Worm (Caenorhabditis elegans) whole organism, L1 larva: Measurements from ENCODE around the gene prx-2.
A peak's percentile ranks its signal among the peaks of the same experiment; 100 is the strongest.

Source experiments
- C04F5.9 ChIP-seq: sonication (generic microtip); optimal IDR thresholded peaks from 2 replicates; lab custom pipeline; 2016; ENCODE audit warnings: missing genetic modification characterization, missing compliant biosample characterization
- C34B4.2 ChIP-seq: sonication (generic microtip); optimal IDR thresholded peaks from 2 replicates; lab custom pipeline; 2017; ENCODE audit warnings: mild to moderate bottlenecking, missing genetic modification characterization, missing compliant biosample characterization
- Y116A8C.19 ChIP-seq: sonication (generic microtip); optimal IDR thresholded peaks from 2 replicates; lab custom pipeline; 2016; ENCODE audit warnings: missing compliant biosample characterization, missing genetic modification characterization, borderline replicate concordance
- aha-1 ChIP-seq: fragments of 150-350 bp; optimal IDR thresholded peaks from 2 replicates; lab custom pipeline; 2014; ENCODE audit warnings: missing biosample characterization, missing genetic modification characterization
- alr-1 ChIP-seq: fragments of 200-800 bp; sonication (Bioruptor generic); optimal IDR thresholded peaks from 2 replicates; lab custom pipeline; 2018; ENCODE audit warnings: borderline replicate concordance, mild to moderate bottlenecking, missing genetic modification characterization, missing compliant biosample characterization
- aly-2 ChIP-seq: fragments of 150-350 bp; optimal IDR thresholded peaks from 2 replicates; lab custom pipeline; 2014; ENCODE audit warnings: missing biosample characterization, missing genetic modification characterization
- ama-1 ChIP-seq: fragments of 150-350 bp; optimal IDR thresholded peaks from 2 replicates; lab custom pipeline; 2014
- ceh-63 ChIP-seq: fragments of 200-800 bp; sonication (Bioruptor generic); optimal IDR thresholded peaks from 2 replicates; lab custom pipeline; 2018; ENCODE audit warnings: mild to moderate bottlenecking, missing genetic modification characterization, missing compliant biosample characterization
- ceh-8 ChIP-seq: fragments of 200-800 bp; sonication (Bioruptor generic); optimal IDR thresholded peaks from 2 replicates; lab custom pipeline; 2018; ENCODE audit warnings: mild to moderate bottlenecking, missing genetic modification characterization, moderate library complexity, missing compliant biosample characterization
- ceh-82 ChIP-seq, 3 experiments: fragments of 150-350 bp in 1 of 3; sonication (generic microtip) in 2 of 3; optimal IDR thresholded peaks; 2 replicates each; lab custom pipeline; 2014 to 2017; ENCODE audit warnings: missing biosample characterization in 3 of 3, missing genetic modification characterization in 3 of 3
- ceh-90 ChIP-seq: sonication (generic microtip); optimal IDR thresholded peaks from 2 replicates; lab custom pipeline; 2016; ENCODE audit warnings: missing genetic modification characterization, missing compliant biosample characterization
- dsc-1 ChIP-seq: sonication (generic microtip); optimal IDR thresholded peaks from 2 replicates; lab custom pipeline; 2016; ENCODE audit warnings: mild to moderate bottlenecking, missing genetic modification characterization, missing compliant biosample characterization
- efl-1 ChIP-seq, 4 experiments: fragments of 150-350 bp; optimal IDR thresholded peaks in 3 of 4; peaks in 1 of 4; 1 replicate in 1 of 4; 2 replicates in 3 of 4; lab custom pipeline; 2014; ENCODE audit warnings: missing biosample characterization in 2 of 4, missing genetic modification characterization in 2 of 4, missing genetic modification reagents in 2 of 4
- elt-2 ChIP-seq: sonication (generic microtip); optimal IDR thresholded peaks from 2 replicates; lab custom pipeline; 2016; ENCODE audit warnings: missing genetic modification characterization, mild to moderate bottlenecking, inconsistent platforms, missing compliant biosample characterization, missing genetic modification reagents
- elt-3 ChIP-seq, 6 experiments: fragments of 150-350 bp in 1 of 6; sonication (generic microtip); optimal IDR thresholded peaks; 2 replicates each; lab custom pipeline; 2017 to 2018; ENCODE audit warnings: missing biosample characterization in 6 of 6, missing genetic modification characterization in 6 of 6, inconsistent platforms in 1 of 6
- ets-5 ChIP-seq: fragments of 200-800 bp; sonication (Bioruptor generic); IDR thresholded peaks from 2 replicates; pipeline ENCODE4 v1.3.6; 2022; ENCODE audit warnings: missing genetic modification characterization, missing compliant biosample characterization
- fkh-4 ChIP-seq: sonication (generic microtip); optimal IDR thresholded peaks from 2 replicates; lab custom pipeline; 2016; ENCODE audit warnings: missing compliant biosample characterization, missing genetic modification characterization, borderline replicate concordance
- fkh-8 ChIP-seq: sonication (generic microtip); optimal IDR thresholded peaks from 2 replicates; lab custom pipeline; 2016; ENCODE audit warnings: mild to moderate bottlenecking, missing genetic modification characterization, missing compliant biosample characterization
- fos-1 ChIP-seq: fragments of 150-350 bp; optimal IDR thresholded peaks from 2 replicates; lab custom pipeline; 2014; ENCODE audit warnings: missing biosample characterization, missing genetic modification characterization
- grh-1 ChIP-seq: fragments of 200-800 bp; sonication (Bioruptor generic); IDR thresholded peaks from 2 replicates; pipeline ENCODE4 v1.3.6; 2022; ENCODE audit warnings: missing genetic modification reagents, missing genetic modification characterization, missing compliant biosample characterization
- hlh-17 ChIP-seq: fragments of 200-800 bp; sonication (Bioruptor generic); optimal IDR thresholded peaks from 2 replicates; lab custom pipeline; 2018; ENCODE audit warnings: missing genetic modification characterization, mild to moderate bottlenecking, missing compliant biosample characterization, moderate library complexity, borderline replicate concordance
- lin-14 ChIP-seq: fragments of 200-800 bp; sonication (Bioruptor generic); optimal IDR thresholded peaks from 2 replicates; lab custom pipeline; 2018; ENCODE audit warnings: mild to moderate bottlenecking, missing genetic modification characterization, moderate library complexity, missing compliant biosample characterization
- lin-15B ChIP-seq: fragments of 150-350 bp; sonication (generic microtip); optimal IDR thresholded peaks from 3 replicates; lab custom pipeline; 2014; ENCODE audit warnings: missing biosample characterization, missing genetic modification characterization
- lir-3 ChIP-seq: sonication (generic microtip); optimal IDR thresholded peaks from 2 replicates; lab custom pipeline; 2016; ENCODE audit warnings: mild to moderate bottlenecking, missing genetic modification characterization, moderate library complexity, missing compliant biosample characterization; ENCODE audit not compliant: poor library complexity
- mab-9 ChIP-seq: fragments of 200-800 bp; sonication (Bioruptor generic); IDR thresholded peaks from 2 replicates; pipeline ENCODE4 v1.3.6; 2022; ENCODE audit warnings: missing genetic modification reagents, missing genetic modification characterization, missing compliant biosample characterization
- mdl-1 ChIP-seq, 2 experiments: fragments of 150-350 bp; optimal IDR thresholded peaks; 2 replicates each; lab custom pipeline; 2014 to 2017; ENCODE audit warnings: missing biosample characterization in 2 of 2, missing genetic modification characterization in 2 of 2, inconsistent platforms in 1 of 2
- mef-2 ChIP-seq: fragments of 150-350 bp; optimal IDR thresholded peaks from 2 replicates; lab custom pipeline; 2014; ENCODE audit warnings: missing biosample characterization, missing genetic modification characterization
- nhr-11 ChIP-seq: fragments of 150-350 bp; optimal IDR thresholded peaks from 2 replicates; lab custom pipeline; 2014; ENCODE audit warnings: missing biosample characterization, missing genetic modification characterization
- nhr-12 ChIP-seq: sonication (generic microtip); optimal IDR thresholded peaks from 2 replicates; lab custom pipeline; 2017; ENCODE audit warnings: missing biosample characterization, missing genetic modification characterization
- nhr-28 ChIP-seq: fragments of 150-350 bp; optimal IDR thresholded peaks from 2 replicates; lab custom pipeline; 2014; ENCODE audit warnings: missing biosample characterization, missing genetic modification characterization
- nhr-47 ChIP-seq: sonication (generic microtip); optimal IDR thresholded peaks from 2 replicates; lab custom pipeline; 2016; ENCODE audit warnings: mild to moderate bottlenecking, missing genetic modification characterization, moderate library complexity, missing compliant biosample characterization
- nhr-71 ChIP-seq: sonication (generic microtip); optimal IDR thresholded peaks from 2 replicates; lab custom pipeline; 2016; ENCODE audit warnings: mild to moderate bottlenecking, missing genetic modification characterization, moderate library complexity, missing compliant biosample characterization
- nhr-76 ChIP-seq: sonication (generic microtip); optimal IDR thresholded peaks from 2 replicates; lab custom pipeline; 2017; ENCODE audit warnings: missing biosample characterization, missing genetic modification characterization
- nhr-84 ChIP-seq: sonication (generic microtip); optimal IDR thresholded peaks from 2 replicates; lab custom pipeline; 2017; ENCODE audit warnings: missing biosample characterization, missing genetic modification characterization
- nhr-85 ChIP-seq: sonication (generic microtip); peaks from one replicate; lab custom pipeline; 2016; ENCODE audit warnings: missing genetic modification characterization, inconsistent platforms, missing compliant biosample characterization
- pag-3 ChIP-seq: sonication (generic microtip); optimal IDR thresholded peaks from 2 replicates; lab custom pipeline; 2017; ENCODE audit warnings: missing genetic modification characterization, mild to moderate bottlenecking, missing compliant biosample characterization, antibody characterized with exemption, borderline replicate concordance; ENCODE audit not compliant: insufficient read depth
- pqm-1 ChIP-seq: sonication (generic microtip); optimal IDR thresholded peaks from 3 replicates; lab custom pipeline; 2017; ENCODE audit warnings: missing biosample characterization, missing genetic modification characterization
- rnt-1 ChIP-seq: sonication (generic microtip); optimal IDR thresholded peaks from 2 replicates; lab custom pipeline; 2016; ENCODE audit warnings: mild to moderate bottlenecking, missing genetic modification characterization, moderate library complexity, missing compliant biosample characterization
- swsn-7 ChIP-seq: sonication (generic microtip); optimal IDR thresholded peaks from 2 replicates; lab custom pipeline; 2016; ENCODE audit warnings: missing genetic modification characterization, missing compliant biosample characterization
- tbx-2 ChIP-seq: sonication (generic microtip); optimal IDR thresholded peaks from 2 replicates; lab custom pipeline; 2016; ENCODE audit warnings: missing genetic modification characterization, missing compliant biosample characterization
- tlp-1 ChIP-seq: fragments of 150-350 bp; optimal IDR thresholded peaks from 2 replicates; lab custom pipeline; 2014; ENCODE audit warnings: missing biosample characterization, missing genetic modification characterization
- unc-130 ChIP-seq: fragments of 150-350 bp; optimal IDR thresholded peaks from 2 replicates; lab custom pipeline; 2017; ENCODE audit warnings: missing biosample characterization, missing genetic modification characterization, inconsistent platforms
- unc-30 ChIP-seq: sonication (generic microtip); optimal IDR thresholded peaks from 2 replicates; lab custom pipeline; 2017; ENCODE audit warnings: missing biosample characterization, missing genetic modification characterization
- unc-62 ChIP-seq: fragments of 150-350 bp; optimal IDR thresholded peaks from 2 replicates; lab custom pipeline; 2014; ENCODE audit warnings: missing biosample characterization, missing genetic modification reagents, missing genetic modification characterization
- unc-98 ChIP-seq: fragments of 200-800 bp; sonication (Bioruptor generic); IDR thresholded peaks from 2 replicates; pipeline ENCODE4 v1.3.6; 2022; ENCODE audit warnings: missing genetic modification characterization, missing compliant biosample characterization
- ztf-11 ChIP-seq, 2 experiments: sonication (generic microtip); optimal IDR thresholded peaks; 2 replicates each; lab custom pipeline; 2016 to 2017; ENCODE audit warnings: missing genetic modification characterization in 2 of 2, missing biosample characterization in 1 of 2, missing compliant biosample characterization in 1 of 2
- ztf-4 ChIP-seq: fragments of 150-350 bp; optimal IDR thresholded peaks from 2 replicates; lab custom pipeline; 2014; ENCODE audit warnings: missing biosample characterization, missing genetic modification characterization

Gene prx-2

DNA sequence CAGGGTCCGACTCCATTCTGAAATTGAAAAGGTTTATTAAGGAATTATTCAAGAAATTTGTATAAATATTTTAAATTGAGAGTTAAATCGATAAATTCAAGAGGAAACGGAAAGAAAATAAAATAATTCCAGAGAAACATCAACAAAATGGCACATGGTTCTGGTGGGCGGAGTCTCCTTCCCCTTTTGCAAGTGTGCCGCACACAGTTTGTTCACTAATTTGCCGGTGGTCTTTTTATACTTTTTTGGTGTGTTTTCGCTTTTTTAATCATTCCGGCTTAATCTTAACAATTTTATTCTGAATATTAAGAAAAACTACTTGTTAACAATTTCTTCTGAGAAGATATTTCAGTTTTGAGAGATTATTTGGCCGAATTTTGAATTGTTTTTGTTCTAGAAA, 39.0 kb upstream of the prx-2 start, which contains the start of the genes ragc-1 and Y24F12A.1 (continued):
- no peak for TF ChIP-seq fkh-4 (tag; lab: Kevin White, UChicago)
- TF ChIP-seq nhr-28 (tag; lab: Kevin White, UChicago) = no peak
- no peak for TF ChIP-seq C34B4.2 (tag; lab: Kevin White, UChicago)
- no peak for TF ChIP-seq unc-62
- TF ChIP-seq grh-1 (GFP tag; lab: Robert Waterston, UW) = no peak
- no peak for TF ChIP-seq alr-1 (tag; lab: Kevin White, UChicago)
- TF ChIP-seq mef-2 (tag; lab: Kevin White, UChicago) = no peak
- TF ChIP-seq unc-98 (GFP tag; lab: Robert Waterston, UW) = no peak
- TF ChIP-seq nhr-12 (tag; lab: Kevin White, UChicago) = no peak
- peak; percentile 61 for TF ChIP-seq unc-130 (tag; lab: Kevin White, UChicago)
- peak; percentile 48 for TF ChIP-seq rnt-1 (tag; lab: Kevin White, UChicago)
- no peak for TF ChIP-seq ztf-4 (tag; lab: Kevin White, UChicago)
- peak; percentile 13 for TF ChIP-seq lin-15B
- TF ChIP-seq lin-14 (GFP tag; lab: Kevin White, UChicago) = peak; percentile 55
- no peak for TF ChIP-seq nhr-84 (tag; lab: Kevin White, UChicago)
- TF ChIP-seq tlp-1 (tag; lab: Kevin White, UChicago) = no peak
- no peak for TF ChIP-seq C04F5.9
- TF ChIP-seq aly-2 = no peak
- TF ChIP-seq ceh-90 (tag; lab: Kevin White, UChicago) = no peak
- TF ChIP-seq tbx-2 (tag; lab: Kevin White, UChicago) = peak; percentile 24
- TF ChIP-seq dsc-1 (tag; lab: Kevin White, UChicago) = peak; percentile 34
- peak; percentile 22 for TF ChIP-seq fkh-8 (tag; lab: Kevin White, UChicago)
- no peak for TF ChIP-seq ceh-63 (GFP tag; lab: Kevin White, UChicago)
- TF ChIP-seq swsn-7 (tag; lab: Kevin White, UChicago) = peak; percentile 39
- peak; percentile 28 to 48 for TF ChIP-seq efl-1 (optimal IDR thresholded peaks at IDR 0.05; lab: Kevin White, UChicago)
- TF ChIP-seq efl-1 (GFP tag; optimal IDR thresholded peaks at IDR 0.05 in 1 of 2; lab: Kevin White, UChicago) = peak; percentile 53 to 92
- TF ChIP-seq pag-3 (tag; lab: Kevin White, UChicago) = no peak
- no peak for TF ChIP-seq ztf-11 (tag; optimal IDR thresholded peaks at IDR 0.05; lab: Kevin White, UChicago)
- TF ChIP-seq elt-2 = no peak
- TF ChIP-seq nhr-47 (tag; lab: Kevin White, UChicago) = peak; percentile 41
- TF ChIP-seq hlh-17 (GFP tag; lab: Kevin White, UChicago) = no peak
- peak; percentile 52 for TF ChIP-seq nhr-71 (tag; lab: Kevin White, UChicago)
- TF ChIP-seq mdl-1 (tag; optimal IDR thresholded peaks at IDR 0.05; lab: Kevin White, UChicago) = peak in 1 of 2 experiments; percentile 71
- no peak for TF ChIP-seq aha-1 (tag; lab: Kevin White, UChicago)

DNA sequence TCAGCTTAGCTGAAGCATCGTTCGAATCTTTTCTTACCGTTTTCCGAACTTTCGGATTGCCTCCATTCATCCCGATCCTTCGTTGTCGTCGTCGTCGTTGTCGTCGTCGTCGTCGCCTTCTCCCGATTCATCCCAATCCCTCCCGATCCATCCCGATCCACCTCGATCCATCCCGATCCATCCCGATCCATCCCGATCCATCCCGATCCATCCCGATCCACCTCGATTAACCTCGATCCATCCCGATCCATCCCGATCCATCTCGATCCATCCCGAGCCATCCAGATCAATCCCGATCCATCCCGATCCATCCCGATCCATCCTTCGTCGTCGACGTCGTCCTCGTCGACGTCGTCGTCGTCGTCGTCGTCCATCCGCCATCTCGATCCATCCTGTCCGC, 27.4 kb upstream of the prx-2 start:
- 0 out of 2 replicates have a peak, but pooled peaks have one; percentile 12 for TF ChIP-seq mab-9 (GFP tag; lab: Robert Waterston, UW)
- 0 out of 2 replicates have a peak, but pooled peaks have one; percentile 56 for TF ChIP-seq ets-5

DNA sequence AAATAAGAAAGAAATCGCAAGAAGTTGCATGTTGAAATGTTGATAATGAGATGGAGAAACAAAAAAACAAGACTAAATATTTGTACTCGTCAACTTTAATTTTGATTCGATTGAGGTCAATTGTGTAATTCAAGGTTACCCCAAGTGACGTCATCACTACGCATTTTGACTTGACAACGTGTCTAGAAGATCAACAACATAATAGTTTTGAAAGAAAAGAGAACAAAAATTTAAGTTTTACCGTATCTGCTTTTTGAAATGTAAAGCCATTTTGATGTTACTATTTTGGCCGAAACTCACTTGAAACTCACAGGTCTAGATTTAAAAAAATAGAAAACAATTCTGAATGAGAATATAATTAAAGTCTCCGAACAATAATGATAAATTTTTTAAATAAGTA, 23.0 kb upstream of the prx-2 start, which contains the start of gene dsl-5:
dsl-5 (minus strand) TSS at position 101 of the 400 bp plus-strand sequence.
- TF ChIP-seq nhr-85 (tag; lab: Kevin White, UChicago) (peak; percentile 61), nhr-11 (no peak)

DNA sequence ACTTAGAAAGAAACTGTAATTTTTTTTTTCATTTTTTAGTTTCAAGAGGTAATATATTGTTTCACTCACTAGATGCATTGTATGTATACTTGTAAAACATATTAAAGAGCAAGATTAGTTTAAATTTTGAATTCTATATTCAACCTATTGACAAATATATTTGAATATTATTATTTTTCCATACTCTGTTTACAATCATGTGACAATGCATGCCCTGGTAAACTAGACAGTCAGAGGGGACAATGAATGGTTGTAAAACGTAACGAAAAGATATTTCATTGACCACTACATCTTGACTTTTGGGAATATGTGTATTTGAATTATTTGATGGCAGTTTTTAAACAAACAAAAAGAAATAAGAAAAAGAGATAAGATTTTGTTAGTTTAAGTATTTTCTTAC, 21.6 kb upstream of the prx-2 start:
- TF ChIP-seq pqm-1 (tag; lab: Kevin White, UChicago) = no peak
- no peak for TF ChIP-seq lir-3 (tag; lab: Kevin White, UChicago)
- TF ChIP-seq fkh-4 (tag; lab: Kevin White, UChicago) = no peak
- TF ChIP-seq ceh-90 (tag; lab: Kevin White, UChicago) = no peak
- no peak for TF ChIP-seq ceh-8 (GFP tag; lab: Kevin White, UChicago)
- no peak for TF ChIP-seq elt-3 (tag; optimal IDR thresholded peaks at IDR 0.05; lab: Kevin White, UChicago)
- TF ChIP-seq Y116A8C.19 (tag; lab: Kevin White, UChicago) = no peak
- no peak for TF ChIP-seq nhr-76
- no peak for TF ChIP-seq unc-98 (GFP tag; lab: Robert Waterston, UW)
- TF ChIP-seq unc-30 (tag; lab: Kevin White, UChicago) = no peak
- no peak for TF ChIP-seq ama-1 (lab: Kevin White, UChicago)
- TF ChIP-seq swsn-7 (tag; lab: Kevin White, UChicago) = no peak
- no peak for TF ChIP-seq lin-14 (GFP tag; lab: Kevin White, UChicago)
- TF ChIP-seq ceh-82 (tag; optimal IDR thresholded peaks at IDR 0.05; lab: Kevin White, UChicago) = no peak
- no peak for TF ChIP-seq fos-1 (tag; lab: Kevin White, UChicago)
